Worm (Caenorhabditis elegans): ENCODE measurements around the gene cal-1.
A peak's percentile ranks its signal among the peaks of the same experiment; 100 is the strongest.

cal-1 gene

DNA sequence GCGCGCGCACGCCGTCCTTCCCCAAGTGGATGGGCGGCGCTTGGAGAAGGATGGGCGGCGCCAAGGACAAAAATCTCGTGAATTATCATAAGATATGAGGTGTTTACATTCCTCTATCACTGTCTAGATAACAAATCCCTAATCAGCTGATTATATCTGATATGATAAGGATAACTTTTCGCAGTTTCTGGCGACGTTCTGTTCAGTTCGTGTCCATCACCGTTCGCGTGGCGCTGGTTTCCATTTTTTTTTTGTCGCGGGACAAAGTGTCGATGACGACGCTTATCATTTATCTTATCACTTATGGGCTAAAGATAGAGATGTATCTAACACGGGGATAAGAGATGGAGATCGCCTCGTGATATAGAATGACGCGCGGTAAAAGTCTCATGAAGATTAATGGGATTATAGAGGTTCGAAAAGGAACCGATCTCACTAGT lies 36.3 kb upstream of the cal-1 start:
- TF ChIP-seq spr-3 (GFP tag; optimal IDR thresholded peaks at IDR 0.05) (no peak), tra-1 (GFP tag; IDR thresholded peaks at IDR 0.05) (0 out of 2 replicates have a peak, but pooled peaks have one; percentile 19), ceh-32 (tag; optimal IDR thresholded peaks at IDR 0.05; ENCODE audit: poor library complexity) (no peak), tag-97 (GFP tag; IDR thresholded peaks at IDR 0.05) (no peak), F44E2.7 (GFP tag; IDR thresholded peaks at IDR 0.05) (no peak), nhr-25 (tag; optimal IDR thresholded peaks at IDR 0.05; ENCODE audit: borderline replicate concordance, insufficient read depth) (no peak), ceh-62 (tag; optimal IDR thresholded peaks at IDR 0.05) (no peak), lsy-2 (tag; optimal IDR thresholded peaks at IDR 0.05) (peak in 1 of 2 experiments; percentile 38), T20F7.1 (GFP tag; optimal IDR thresholded peaks at IDR 0.05) (no peak), zip-11 (GFP tag; IDR thresholded peaks at IDR 0.05) (no peak), Y48G9A.11 (GFP tag; IDR thresholded peaks at IDR 0.05) (no peak), ctbp-1 (GFP tag; IDR thresholded peaks at IDR 0.05) (peak; percentile 32; the same call in 1 of the 2 replicates), mdl-1 (tag; optimal IDR thresholded peaks at IDR 0.05) (peak; percentile 34 to 82), hmg-1.1 (GFP tag; IDR thresholded peaks at IDR 0.05) (no peak), spr-1 (tag; optimal IDR thresholded peaks at IDR 0.05) (no peak), ceh-20 (GFP tag; IDR thresholded peaks at IDR 0.05) (peak; percentile 24; the same call in 1 of the 2 replicates), lin-29 (GFP tag; IDR thresholded peaks at IDR 0.05) (0 out of 2 replicates have a peak, but pooled peaks have one; percentile 17), dve-1 (tag; optimal IDR thresholded peaks at IDR 0.05; ENCODE audit: insufficient read depth) (no peak), hif-1 (tag; optimal IDR thresholded peaks at IDR 0.05) (no peak), pqm-1 (tag; optimal IDR thresholded peaks at IDR 0.05) (no peak), lim-7 (GFP tag; IDR thresholded peaks at IDR 0.05) (no peak), zfp-2 (tag; optimal IDR thresholded peaks at IDR 0.05) (no peak), hlh-11 (tag; optimal IDR thresholded peaks at IDR 0.05) (peak; percentile 91), hlh-30 (tag; optimal IDR thresholded peaks at IDR 0.05; ENCODE audit: insufficient read depth) (peak; percentile 79), dmd-6 (GFP tag; IDR thresholded peaks at IDR 0.05) (peak; percentile 56), nhr-48 (tag; optimal IDR thresholded peaks at IDR 0.05) (peak; percentile 95), nhr-28 (tag; optimal IDR thresholded peaks at IDR 0.05) (peak; percentile 76), unc-62 (GFP tag; optimal IDR thresholded peaks at IDR 0.05 in 1 of 2) (peak in 1 of 2 experiments; percentile 93), unc-62 (tag; optimal IDR thresholded peaks at IDR 0.05) (no peak), unc-39 (tag; optimal IDR thresholded peaks at IDR 0.05) (no peak), mep-1 (tag; optimal IDR thresholded peaks at IDR 0.05) (peak; percentile 19), dmd-9 (GFP tag; IDR thresholded peaks at IDR 0.05) (no peak), ztf-7 (tag; optimal IDR thresholded peaks at IDR 0.05) (no peak), cey-2 (tag; optimal IDR thresholded peaks at IDR 0.05; ENCODE audit: borderline replicate concordance, insufficient read depth) (peak; percentile 15), aha-1 (tag) (peak; percentile 83), mxl-3 (GFP tag; optimal IDR thresholded peaks at IDR 0.05) (peak; percentile 41), set-16 (GFP tag; IDR thresholded peaks at IDR 0.05) (0 out of 2 replicates have a peak, but pooled peaks have one; percentile 16), nhr-42 (GFP tag; IDR thresholded peaks at IDR 0.05) (no peak), gei-8 (GFP tag; optimal IDR thresholded peaks at IDR 0.05) (peak; percentile 12), jun-1 (tag; optimal IDR thresholded peaks at IDR 0.05) (no peak)

DNA sequence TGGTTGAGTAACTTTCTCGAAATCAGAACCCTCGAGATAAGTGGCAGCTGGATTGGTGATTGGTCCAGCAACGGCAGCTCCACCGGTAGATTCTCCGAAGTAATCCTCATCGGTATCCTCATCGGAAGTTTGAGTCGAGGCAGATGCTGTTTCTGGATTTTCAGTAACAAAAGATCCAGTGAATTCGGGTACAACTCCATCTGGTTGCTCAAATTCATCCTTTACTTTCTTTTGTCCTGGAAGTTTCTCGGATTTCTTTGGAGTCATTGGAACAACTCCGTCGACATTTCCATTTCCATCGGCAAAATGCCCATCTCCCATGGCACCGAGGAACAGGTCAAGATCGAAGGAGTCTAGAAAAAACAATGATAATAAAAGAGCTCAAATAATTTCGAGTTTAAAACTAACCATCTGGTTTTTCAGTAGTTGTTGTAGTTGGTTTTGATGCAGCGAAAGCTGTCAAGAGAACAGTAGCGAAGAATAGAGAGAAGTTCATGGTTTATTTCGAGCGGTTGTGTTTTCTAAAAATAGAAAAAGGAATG lies 35.7 kb upstream of the cal-1 start, which contains the start of gene F45D3.4:
Gene F45D3.4 (minus strand): TSS at position 521 of the 542 bp plus-strand sequence.
- TF ChIP-seq mep-1 (tag; optimal IDR thresholded peaks at IDR 0.05) (peak; percentile 6), tag-97 (GFP tag; IDR thresholded peaks at IDR 0.05) (no peak), ceh-28 (tag; optimal IDR thresholded peaks at IDR 0.05) (no peak), nhr-77 (tag; optimal IDR thresholded peaks at IDR 0.05) (no peak), aha-1 (tag) (peak; percentile 98), T26A8.4 (GFP tag; IDR thresholded peaks at IDR 0.05) (peak; percentile 10; the same call in 1 of the 2 replicates), Y48G9A.11 (GFP tag; IDR thresholded peaks at IDR 0.05) (0 out of 2 replicates have a peak, but pooled peaks have one; percentile 12), ama-1 (optimal IDR thresholded peaks at IDR 0.05) (peak; percentile 87), egl-43 (GFP tag; IDR thresholded peaks at IDR 0.05) (peak; percentile 55; the same call in 1 of the 2 replicates), dmd-8 (GFP tag; IDR thresholded peaks at IDR 0.05) (no peak)

All from whole organism, L4 larva.